Worm (Caenorhabditis elegans) whole organism, young adult: ENCODE measurements around the gene dod-22.

Source experiments
- Y79H2A.3 ChIP-seq: fragments of 200-800 bp; sonication (Bioruptor generic); conservative IDR thresholded peaks from 2 replicates; pipeline ENCODE4 v1.3.6; 2022; ENCODE audit warnings: missing genetic modification reagents, missing genetic modification characterization, missing compliant biosample characterization
- nfyb-1 ChIP-seq: fragments of 200-800 bp; sonication (Bioruptor generic); IDR thresholded peaks from 2 replicates; pipeline ENCODE4 v1.3.6; 2022; ENCODE audit warnings: missing genetic modification reagents, missing genetic modification characterization, missing compliant biosample characterization
- snpc-4 ChIP-seq, 5 experiments: fragments of 150-350 bp in 1 of 5; sonication (generic microtip) in 4 of 5; optimal IDR thresholded peaks; 2 replicates each; lab custom pipeline; 2014 to 2018; ENCODE audit warnings: missing genetic modification characterization in 5 of 5, missing biosample characterization in 3 of 5, antibody characterized with exemption in 2 of 5, mild to moderate bottlenecking in 2 of 5, missing compliant biosample characterization in 2 of 5, missing genotype in 2 of 5, moderate library complexity in 2 of 5, missing genetic modification reagents in 1 of 5
- xnd-1 ChIP-seq: sonication (generic microtip); optimal IDR thresholded peaks from 2 replicates; lab custom pipeline; 2016; ENCODE audit warnings: missing genotype, missing genetic modification reagents, missing genetic modification characterization, missing compliant biosample characterization
- ztf-26 ChIP-seq: sonication (generic microtip); optimal IDR thresholded peaks from 2 replicates; lab custom pipeline; 2017; ENCODE audit warnings: missing genetic modification characterization, missing compliant biosample characterization

- TF ChIP-seq Y79H2A.3 (GFP tag; lab: Robert Waterston, UW), result no peak
- no peak for TF ChIP-seq ztf-26 (tag; lab: Kevin White, UChicago)
- TF ChIP-seq xnd-1, result no peak
- TF ChIP-seq snpc-4 (GFP tag; optimal IDR thresholded peaks at IDR 0.05; lab: Kevin White, UChicago), result no peak
- TF ChIP-seq snpc-4 (tag; optimal IDR thresholded peaks at IDR 0.05; lab: Kevin White, UChicago), result no peak
- TF ChIP-seq nfyb-1 (GFP tag; lab: Robert Waterston, UW), result no peak
Measured at ce11 chrIV:12915479-12915878, 49.7 kb upstream of the dod-22 start, which contains the start of gene srz-15.
